Worm (Caenorhabditis elegans) whole organism, mixed stage, embryonic: ENCODE measurements around the gene M142.5.

Experiments
- M03D4.4 ChIP-seq: sonication (generic microtip); optimal IDR thresholded peaks from 2 replicates; lab custom pipeline; 2017; ENCODE audit warnings: mild to moderate bottlenecking, missing genetic modification characterization, missing compliant biosample characterization
- bed-3 ChIP-seq: fragments of 200-800 bp; sonication (Bioruptor generic); optimal IDR thresholded peaks from 3 replicates; lab custom pipeline; 2018; ENCODE audit warnings: mild to moderate bottlenecking, missing genetic modification characterization, moderate library complexity, missing compliant biosample characterization
- blmp-1 ChIP-seq: fragments of 150-350 bp; optimal IDR thresholded peaks from 2 replicates; lab custom pipeline; 2014; ENCODE audit warnings: missing biosample characterization, missing genetic modification characterization
- ceh-39 ChIP-seq: fragments of 150-350 bp; optimal IDR thresholded peaks from 2 replicates; lab custom pipeline; 2014; ENCODE audit warnings: missing biosample characterization, missing genetic modification characterization
- ceh-43 ChIP-seq: fragments of 200-800 bp; sonication (Bioruptor generic); optimal IDR thresholded peaks from 2 replicates; lab custom pipeline; 2018; ENCODE audit warnings: mild to moderate bottlenecking, missing genetic modification characterization, moderate library complexity, missing compliant biosample characterization
- ceh-83 ChIP-seq: fragments of 200-800 bp; sonication (Bioruptor generic); optimal IDR thresholded peaks from 2 replicates; lab custom pipeline; 2018; ENCODE audit warnings: mild to moderate bottlenecking, missing genetic modification characterization, missing compliant biosample characterization
- ces-1 ChIP-seq: fragments of 150-350 bp; optimal IDR thresholded peaks from 2 replicates; lab custom pipeline; 2014; ENCODE audit warnings: missing biosample characterization, missing genetic modification reagents, missing genetic modification characterization
- cnd-1 ChIP-seq: fragments of 200-800 bp; sonication (Bioruptor generic); optimal IDR thresholded peaks from 2 replicates; lab custom pipeline; 2018; ENCODE audit warnings: mild to moderate bottlenecking, missing genetic modification characterization, missing compliant biosample characterization
- drap-1 ChIP-seq: fragments of 200-800 bp; sonication (Bioruptor generic); optimal IDR thresholded peaks from 3 replicates; lab custom pipeline; 2018; ENCODE audit warnings: mild to moderate bottlenecking, missing genetic modification characterization, missing compliant biosample characterization
- elt-1 ChIP-seq: sonication (generic microtip); optimal IDR thresholded peaks from 2 replicates; lab custom pipeline; 2017; ENCODE audit warnings: missing genetic modification characterization, mild to moderate bottlenecking, missing compliant biosample characterization, antibody characterized with exemption, moderate library complexity, borderline replicate concordance; ENCODE audit not compliant: insufficient read depth
- elt-3 ChIP-seq: fragments of 150-350 bp; optimal IDR thresholded peaks from 2 replicates; lab custom pipeline; 2014; ENCODE audit warnings: missing biosample characterization, missing genetic modification characterization
- flh-1 ChIP-seq: fragments of 200-800 bp; sonication (Bioruptor generic); optimal IDR thresholded peaks from 2 replicates; lab custom pipeline; 2018; ENCODE audit warnings: mild to moderate bottlenecking, missing genetic modification characterization, moderate library complexity, missing compliant biosample characterization
- hlh-1 ChIP-seq: fragments of 150-350 bp; optimal IDR thresholded peaks from 2 replicates; lab custom pipeline; 2014; ENCODE audit warnings: missing biosample characterization, missing genetic modification reagents, missing genetic modification characterization
- lin-13 ChIP-seq: fragments of 150-350 bp; optimal IDR thresholded peaks from 2 replicates; lab custom pipeline; 2014; ENCODE audit warnings: missing biosample characterization, missing genetic modification characterization
- lin-32 ChIP-seq: fragments of 200-800 bp; sonication (Bioruptor generic); optimal IDR thresholded peaks from 2 replicates; lab custom pipeline; 2018; ENCODE audit warnings: mild to moderate bottlenecking, missing genetic modification characterization, missing compliant biosample characterization
- lsy-2 ChIP-seq: fragments of 150-350 bp; optimal IDR thresholded peaks from 2 replicates; lab custom pipeline; 2014; ENCODE audit warnings: missing biosample characterization, missing genetic modification characterization
- mep-1 ChIP-seq: fragments of 150-350 bp; optimal IDR thresholded peaks from 2 replicates; lab custom pipeline; 2017; ENCODE audit warnings: missing biosample characterization, missing genetic modification reagents, missing genetic modification characterization, inconsistent platforms
- mls-2 ChIP-seq: sonication (generic microtip); optimal IDR thresholded peaks from 2 replicates; lab custom pipeline; 2016; ENCODE audit warnings: mild to moderate bottlenecking, missing genetic modification characterization, moderate library complexity, missing compliant biosample characterization
- nhr-12 ChIP-seq: fragments of 150-350 bp; optimal IDR thresholded peaks from 2 replicates; lab custom pipeline; 2014; ENCODE audit warnings: missing biosample characterization, missing genetic modification characterization
- nhr-2 ChIP-seq: fragments of 150-350 bp; optimal IDR thresholded peaks from 2 replicates; lab custom pipeline; 2014; ENCODE audit warnings: missing biosample characterization, missing genetic modification characterization
- nhr-237 ChIP-seq: fragments of 150-350 bp; optimal IDR thresholded peaks from 2 replicates; lab custom pipeline; 2014; ENCODE audit warnings: missing biosample characterization, missing genetic modification characterization
- nhr-28 ChIP-seq: fragments of 150-350 bp; optimal IDR thresholded peaks from 2 replicates; lab custom pipeline; 2014; ENCODE audit warnings: missing biosample characterization, missing genetic modification characterization
- nhr-76 ChIP-seq: sonication (generic microtip); optimal IDR thresholded peaks from 2 replicates; lab custom pipeline; 2017; ENCODE audit warnings: missing biosample characterization, missing genetic modification characterization
- pha-4 ChIP-seq: fragments of 150-350 bp; optimal IDR thresholded peaks from 2 replicates; lab custom pipeline; 2018; ENCODE audit warnings: missing biosample characterization, missing genetic modification reagents, missing genetic modification characterization
- sem-2 ChIP-seq: fragments of 200-800 bp; sonication (Bioruptor generic); optimal IDR thresholded peaks from 2 replicates; lab custom pipeline; 2018; ENCODE audit warnings: mild to moderate bottlenecking, missing genetic modification characterization, missing compliant biosample characterization
- snpc-4 ChIP-seq: fragments of 150-350 bp; optimal IDR thresholded peaks from 2 replicates; lab custom pipeline; 2014; ENCODE audit warnings: missing biosample characterization, missing genetic modification characterization
- sptf-1 ChIP-seq: sonication (generic microtip); optimal IDR thresholded peaks from 2 replicates; lab custom pipeline; 2017; ENCODE audit warnings: mild to moderate bottlenecking, missing genetic modification characterization, moderate library complexity, missing compliant biosample characterization
- unc-120 ChIP-seq: sonication (generic microtip); optimal IDR thresholded peaks from 2 replicates; lab custom pipeline; 2017; ENCODE audit warnings: missing genetic modification characterization, missing compliant biosample characterization; ENCODE audit not compliant: poor library complexity, severe bottlenecking
- unc-39 ChIP-seq: fragments of 150-350 bp; optimal IDR thresholded peaks from 2 replicates; lab custom pipeline; 2014; ENCODE audit warnings: missing biosample characterization, missing genetic modification characterization
- unc-62 ChIP-seq: fragments of 150-350 bp; optimal IDR thresholded peaks from 2 replicates; lab custom pipeline; 2014; ENCODE audit warnings: missing biosample characterization, missing genetic modification reagents, missing genetic modification characterization
- ztf-11 ChIP-seq: fragments of 150-350 bp; optimal IDR thresholded peaks from 2 replicates; lab custom pipeline; 2014; ENCODE audit warnings: missing biosample characterization, missing genetic modification characterization

Gene M142.5

DNA sequence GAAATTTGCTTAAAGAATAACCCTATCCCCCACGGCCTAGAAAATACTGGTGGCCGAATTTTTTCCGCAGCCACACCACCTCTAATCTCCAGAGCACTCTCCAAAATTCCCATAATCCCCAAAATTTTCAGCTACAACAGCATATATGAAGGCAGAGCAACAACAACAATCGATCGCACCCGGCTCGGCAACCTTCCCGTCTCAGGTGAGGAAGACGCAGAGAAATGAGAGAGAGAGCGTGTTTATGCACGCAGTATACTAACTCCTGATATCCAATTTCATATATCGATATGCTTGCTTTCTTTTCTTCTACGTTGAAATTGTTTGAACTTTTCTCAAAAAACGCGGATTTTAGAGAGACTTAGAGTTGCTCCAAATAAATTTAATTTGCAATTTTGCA, 24.7 kb upstream of the M142.5 start:
- TF ChIP-seq nhr-2 (tag; lab: Kevin White, UChicago): no peak
- TF ChIP-seq flh-1: no peak
- peak; percentile 65 for TF ChIP-seq unc-120
- TF ChIP-seq hlh-1: peak; percentile 95
- no peak for TF ChIP-seq lsy-2 (tag; lab: Kevin White, UChicago)
- TF ChIP-seq ceh-43 (GFP tag; lab: Kevin White, UChicago): no peak

- TF ChIP-seq ceh-39 (no peak), flh-1 (no peak), blmp-1 (tag; lab: Kevin White, UChicago) (no peak)
These were observed 23.3 kb upstream of the M142.5 start for ce11 chrIII:10907678-10908217.

- peak; percentile 6 for TF ChIP-seq hlh-1
- no peak for TF ChIP-seq nhr-28 (tag; lab: Kevin White, UChicago)
These were observed 22.5 kb upstream of the M142.5 start for ce11 chrIII:10908543-10908942.

ce11 chrIII:10909166-10909565, 21.8 kb upstream of the M142.5 start:
- TF ChIP-seq blmp-1 (tag; lab: Kevin White, UChicago) (no peak), lin-13 (tag; lab: Kevin White, UChicago) (no peak), mls-2 (tag; lab: Kevin White, UChicago) (no peak), sem-2 (no peak), bed-3 (GFP tag; lab: Kevin White, UChicago) (no peak), nhr-76 (tag; lab: Kevin White, UChicago) (no peak), nhr-28 (tag; lab: Kevin White, UChicago) (no peak), elt-3 (tag; lab: Kevin White, UChicago) (no peak), unc-39 (no peak), nhr-237 (no peak), cnd-1 (tag; lab: Kevin White, UChicago) (no peak), unc-120 (no peak), nhr-12 (tag; lab: Kevin White, UChicago) (no peak), ceh-39 (no peak), elt-1 (tag; lab: Kevin White, UChicago) (no peak), M03D4.4 (tag; lab: Kevin White, UChicago) (no peak), lsy-2 (tag; lab: Kevin White, UChicago) (no peak), hlh-1 (no peak)

ce11 chrIII:10911160-10911559, 19.8 kb upstream of the M142.5 start, which contains the start of gene cut-6:
TSS of gene cut-6 (plus strand) at chrIII:10911460.
- TF ChIP-seq ceh-43 (GFP tag; lab: Kevin White, UChicago) (no peak), blmp-1 (tag; lab: Kevin White, UChicago) (peak; percentile 25)

DNA sequence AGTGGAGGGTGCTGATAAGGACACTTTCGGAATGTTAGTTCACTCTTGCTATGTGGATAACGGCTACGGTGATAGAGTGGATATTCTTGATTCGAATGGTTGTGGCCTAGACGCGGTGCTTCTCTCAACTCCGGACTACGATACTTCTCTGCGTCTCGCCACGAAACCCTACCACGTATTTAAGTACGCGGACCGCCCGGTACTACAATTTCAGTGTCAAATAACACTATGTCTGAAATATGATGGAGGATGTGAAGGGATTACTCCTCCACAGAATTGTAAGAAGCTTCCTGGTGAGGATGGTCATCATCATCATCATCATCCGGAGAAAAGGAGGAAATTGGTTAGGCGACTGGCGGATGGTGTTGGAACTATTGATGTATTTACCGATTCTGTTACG, 16.0 kb upstream of the M142.5 start:
- TF ChIP-seq mep-1 (tag; lab: Kevin White, UChicago) (no peak), ceh-39 (no peak), ztf-11 (tag; lab: Kevin White, UChicago) (no peak), flh-1 (no peak), nhr-76 (tag; lab: Kevin White, UChicago) (no peak), lsy-2 (tag; lab: Kevin White, UChicago) (no peak), drap-1 (GFP tag; lab: Kevin White, UChicago) (no peak), bed-3 (GFP tag; lab: Kevin White, UChicago) (no peak), unc-62 (GFP tag; lab: Kevin White, UChicago) (no peak), ceh-83 (no peak), mls-2 (tag; lab: Kevin White, UChicago) (no peak), ces-1 (GFP tag; lab: Kevin White, UChicago) (no peak), blmp-1 (tag; lab: Kevin White, UChicago) (no peak), hlh-1 (no peak), nhr-237 (no peak), sptf-1 (no peak), pha-4 (tag; lab: Kevin White, UChicago) (no peak), unc-120 (no peak), lin-32 (GFP tag; lab: Kevin White, UChicago) (no peak), snpc-4 (no peak)
